Worm (Caenorhabditis elegans): Measurements from ENCODE around the gene F42G4.6.
"Not testable (repeated sequence)": the region's sequence is repeated elsewhere in the genome, so short reads cannot be mapped to it uniquely, and the experiment has no call there.

F42G4.6 gene

ce11 chrII:13036717-13037116 is 42.5 kb upstream of the F42G4.6 start, which contains the start of gene F18A11.3:
Gene F18A11.3, minus strand, starts transcription at chrII:13036841.
- no peak for TF ChIP-seq eor-1 (tag; optimal IDR thresholded peaks at IDR 0.05)
- no peak for TF ChIP-seq aly-2 (tag; optimal IDR thresholded peaks at IDR 0.05)
- TF ChIP-seq ceh-16 (tag; optimal IDR thresholded peaks at IDR 0.05): no peak
- no peak for TF ChIP-seq elt-1 (tag; optimal IDR thresholded peaks at IDR 0.05)
- TF ChIP-seq nhr-76 (tag; optimal IDR thresholded peaks at IDR 0.05): no peak
- no peak for TF ChIP-seq zag-1 (tag; optimal IDR thresholded peaks at IDR 0.05)
- no peak for TF ChIP-seq fkh-10 (GFP tag; optimal IDR thresholded peaks at IDR 0.05)
- TF ChIP-seq ztf-4 (tag; optimal IDR thresholded peaks at IDR 0.05): no peak
- peak; percentile 38 for TF ChIP-seq pha-4 (tag; optimal IDR thresholded peaks at IDR 0.05)
- TF ChIP-seq egl-5 (tag; optimal IDR thresholded peaks at IDR 0.05): no peak
- no peak for TF ChIP-seq ceh-82 (tag; optimal IDR thresholded peaks at IDR 0.05)
- no peak for TF ChIP-seq ceh-28 (tag; optimal IDR thresholded peaks at IDR 0.05)
- TF ChIP-seq nfya-1 (tag; optimal IDR thresholded peaks at IDR 0.05; ENCODE audit: insufficient read depth): peak; percentile 32
- no peak for TF ChIP-seq nhr-43 (tag; optimal IDR thresholded peaks at IDR 0.05; ENCODE audit: poor library complexity, severe bottlenecking)
- TF ChIP-seq nhr-23 (tag; optimal IDR thresholded peaks at IDR 0.05): no peak
- TF ChIP-seq nhr-11 (tag; optimal IDR thresholded peaks at IDR 0.05): no peak
- TF ChIP-seq lin-15B (tag; optimal IDR thresholded peaks at IDR 0.05): peak; percentile 51
- TF ChIP-seq ZK546.5 (tag; optimal IDR thresholded peaks at IDR 0.05): no peak
- TF ChIP-seq snpc-4 (tag; optimal IDR thresholded peaks at IDR 0.05): peak; percentile 41
- TF ChIP-seq unc-39 (tag; optimal IDR thresholded peaks at IDR 0.05): no peak

ce11 chrII:13043433-13044054 is 35.6 kb upstream of the F42G4.6 start, which contains the start of gene puf-6:
Gene puf-6, minus strand, starts transcription at chrII:13043445.
- TF ChIP-seq zag-1, lsy-12, fos-1 (tag; optimal IDR thresholded peaks at IDR 0.05): not testable (repeated sequence)

- TF ChIP-seq ceh-28 (tag; optimal IDR thresholded peaks at IDR 0.05): peak; percentile 67
These were observed 32.1 kb upstream of the F42G4.6 start, which contains the start of gene F42G4.7 for ce11 chrII:13047106-13047505. Gene F42G4.7, minus strand, starts transcription at chrII:13047290.

- not testable (repeated sequence) for TF ChIP-seq sea-2 (GFP tag; optimal IDR thresholded peaks at IDR 0.05); lin-15B (tag; optimal IDR thresholded peaks at IDR 0.05); nhr-67 (tag; optimal IDR thresholded peaks at IDR 0.05)
These were observed 31.6 kb upstream of the F42G4.6 start, which contains the start of gene F42G4.2 for ce11 chrII:13047609-13048008. Gene F42G4.2, plus strand, starts transcription at chrII:13047909.

- TF ChIP-seq hmg-11 (tag; optimal IDR thresholded peaks at IDR 0.05) (no peak), ceh-82 (tag; optimal IDR thresholded peaks at IDR 0.05) (no peak), eor-1 (tag; optimal IDR thresholded peaks at IDR 0.05) (no peak), ztf-4 (tag; optimal IDR thresholded peaks at IDR 0.05) (no peak), elt-1 (tag; optimal IDR thresholded peaks at IDR 0.05) (no peak), jun-1 (tag; optimal IDR thresholded peaks at IDR 0.05) (no peak), zag-1 (tag; optimal IDR thresholded peaks at IDR 0.05) (no peak), unc-62 (GFP tag; optimal IDR thresholded peaks at IDR 0.05) (no peak), R02D3.7 (tag; optimal IDR thresholded peaks at IDR 0.05) (no peak), pqm-1 (tag; optimal IDR thresholded peaks at IDR 0.05) (no peak)
These were observed 29.1 kb upstream of the F42G4.6 start for ce11 chrII:13050050-13050449.

ce11 chrII:13053443-13053842 is 25.7 kb upstream of the F42G4.6 start:
- TF ChIP-seq jun-1 (tag; optimal IDR thresholded peaks at IDR 0.05) (no peak), ceh-16 (tag; optimal IDR thresholded peaks at IDR 0.05) (no peak), zag-1 (tag; optimal IDR thresholded peaks at IDR 0.05) (no peak), egl-5 (tag; optimal IDR thresholded peaks at IDR 0.05) (no peak), nhr-23 (tag; optimal IDR thresholded peaks at IDR 0.05) (peak; percentile 35), skn-1 (tag; optimal IDR thresholded peaks at IDR 0.05) (no peak), mdl-1 (tag; optimal IDR thresholded peaks at IDR 0.05) (no peak)
